Worm (Caenorhabditis elegans) whole organism, L3 larva: ENCODE measurements around the gene gln-6.

ENCODE experiments used
- R02D3.7 ChIP-seq: fragments of 150-350 bp; optimal IDR thresholded peaks from 2 replicates; lab custom pipeline; 2014; ENCODE audit warnings: missing biosample characterization, missing genetic modification characterization
- ZK546.5 ChIP-seq: sonication (generic microtip); optimal IDR thresholded peaks from 2 replicates; lab custom pipeline; 2017; ENCODE audit warnings: missing biosample characterization, missing genetic modification characterization
- aly-2 ChIP-seq: fragments of 150-350 bp; optimal IDR thresholded peaks from 2 replicates; lab custom pipeline; 2014; ENCODE audit warnings: missing biosample characterization, missing genetic modification characterization
- ama-1 ChIP-seq: fragments of 150-350 bp; optimal IDR thresholded peaks from 2 replicates; lab custom pipeline; 2018
- ceh-28 ChIP-seq: fragments of 150-350 bp; optimal IDR thresholded peaks from 2 replicates; lab custom pipeline; 2014; ENCODE audit warnings: missing biosample characterization, missing genetic modification reagents, missing genetic modification characterization
- ceh-82 ChIP-seq: fragments of 150-350 bp; optimal IDR thresholded peaks from 2 replicates; lab custom pipeline; 2014; ENCODE audit warnings: missing biosample characterization, missing genetic modification characterization
- egl-27 ChIP-seq: sonication (generic microtip); optimal IDR thresholded peaks from 4 replicates; lab custom pipeline; 2017; ENCODE audit warnings: missing biosample characterization, missing genetic modification reagents, missing genetic modification characterization
- egl-5 ChIP-seq: fragments of 150-350 bp; optimal IDR thresholded peaks from 2 replicates; lab custom pipeline; 2017; ENCODE audit warnings: missing biosample characterization, missing genetic modification reagents, missing genetic modification characterization, inconsistent platforms
- elt-1 ChIP-seq: fragments of 150-350 bp; optimal IDR thresholded peaks from 2 replicates; lab custom pipeline; 2014; ENCODE audit warnings: missing biosample characterization, missing genetic modification characterization
- elt-2 ChIP-seq: sonication (generic microtip); optimal IDR thresholded peaks from 2 replicates; lab custom pipeline; 2016; ENCODE audit warnings: missing genetic modification reagents, mild to moderate bottlenecking, missing genetic modification characterization, missing compliant biosample characterization
- elt-3 ChIP-seq, 3 experiments: fragments of 150-350 bp in 1 of 3; sonication (generic microtip) in 2 of 3; optimal IDR thresholded peaks; 2 replicates in 2 of 3; 4 replicates in 1 of 3; lab custom pipeline; 2014 to 2017; ENCODE audit warnings: missing biosample characterization in 3 of 3, missing genetic modification characterization in 3 of 3
- eor-1 ChIP-seq, 2 experiments: fragments of 150-350 bp; optimal IDR thresholded peaks; 2 replicates each; lab custom pipeline; 2014 to 2018; ENCODE audit warnings: missing biosample characterization in 2 of 2, missing genetic modification characterization in 2 of 2
- fkh-10 ChIP-seq: sonication (generic microtip); optimal IDR thresholded peaks from 2 replicates; lab custom pipeline; 2017; ENCODE audit warnings: missing biosample characterization, missing genetic modification reagents, missing genetic modification characterization
- fos-1 ChIP-seq: fragments of 150-350 bp; optimal IDR thresholded peaks from 2 replicates; lab custom pipeline; 2014; ENCODE audit warnings: missing biosample characterization, missing genetic modification characterization
- hmg-11 ChIP-seq: sonication (generic microtip); optimal IDR thresholded peaks from 2 replicates; lab custom pipeline; 2016; ENCODE audit warnings: missing genetic modification characterization, missing compliant biosample characterization
- jun-1 ChIP-seq: fragments of 150-350 bp; optimal IDR thresholded peaks from 2 replicates; lab custom pipeline; 2014; ENCODE audit warnings: missing biosample characterization, missing genetic modification reagents, missing genetic modification characterization
- lin-15B ChIP-seq: fragments of 150-350 bp; optimal IDR thresholded peaks from 2 replicates; lab custom pipeline; 2014; ENCODE audit warnings: missing biosample characterization, missing genetic modification characterization
- lsy-12 ChIP-seq: sonication (generic microtip); optimal IDR thresholded peaks from 2 replicates; lab custom pipeline; 2016; ENCODE audit warnings: mild to moderate bottlenecking, missing genetic modification characterization, missing compliant biosample characterization
- mdl-1 ChIP-seq: fragments of 150-350 bp; optimal IDR thresholded peaks from 2 replicates; lab custom pipeline; 2014; ENCODE audit warnings: missing biosample characterization, missing genetic modification characterization
- nfya-1 ChIP-seq: sonication (generic microtip); optimal IDR thresholded peaks from 2 replicates; lab custom pipeline; 2017; ENCODE audit warnings: missing genetic modification characterization, mild to moderate bottlenecking, missing compliant biosample characterization, antibody characterized with exemption, moderate library complexity; ENCODE audit not compliant: insufficient read depth
- nhr-11 ChIP-seq: fragments of 150-350 bp; optimal IDR thresholded peaks from 2 replicates; lab custom pipeline; 2014; ENCODE audit warnings: missing biosample characterization, missing genetic modification characterization
- nhr-237 ChIP-seq: fragments of 150-350 bp; optimal IDR thresholded peaks from 2 replicates; lab custom pipeline; 2014; ENCODE audit warnings: missing biosample characterization, missing genetic modification characterization
- nhr-25 ChIP-seq: sonication (generic microtip); optimal IDR thresholded peaks from 2 replicates; lab custom pipeline; 2017; ENCODE audit warnings: missing biosample characterization, missing genetic modification characterization
- nhr-28 ChIP-seq: fragments of 150-350 bp; optimal IDR thresholded peaks from 2 replicates; lab custom pipeline; 2014; ENCODE audit warnings: missing biosample characterization, missing genetic modification characterization
- nhr-43 ChIP-seq: sonication (generic microtip); optimal IDR thresholded peaks from 2 replicates; lab custom pipeline; 2016; ENCODE audit warnings: mild to moderate bottlenecking, missing genetic modification characterization, missing compliant biosample characterization; ENCODE audit not compliant: poor library complexity, severe bottlenecking
- nhr-67 ChIP-seq: fragments of 150-350 bp; optimal IDR thresholded peaks from 2 replicates; lab custom pipeline; 2014; ENCODE audit warnings: missing biosample characterization, missing genetic modification characterization
- nhr-76 ChIP-seq: fragments of 150-350 bp; sonication (generic microtip); optimal IDR thresholded peaks from 5 replicates; lab custom pipeline; 2014; ENCODE audit warnings: missing biosample characterization, missing genetic modification characterization
- nhr-77 ChIP-seq: fragments of 150-350 bp; optimal IDR thresholded peaks from 2 replicates; lab custom pipeline; 2014; ENCODE audit warnings: missing biosample characterization, missing genetic modification characterization
- pha-4 ChIP-seq: fragments of 150-350 bp; optimal IDR thresholded peaks from 2 replicates; lab custom pipeline; 2014; ENCODE audit warnings: missing biosample characterization, missing genetic modification reagents, missing genetic modification characterization
- pqm-1 ChIP-seq: fragments of 150-350 bp; optimal IDR thresholded peaks from 2 replicates; lab custom pipeline; 2017; ENCODE audit warnings: missing biosample characterization, missing genetic modification characterization, inconsistent platforms
- sea-2 ChIP-seq: fragments of 150-350 bp; sonication (generic microtip); optimal IDR thresholded peaks from 4 replicates; lab custom pipeline; 2014; ENCODE audit warnings: missing biosample characterization, missing genetic modification reagents, missing genetic modification characterization
- skn-1 ChIP-seq: fragments of 150-350 bp; optimal IDR thresholded peaks from 2 replicates; lab custom pipeline; 2014; ENCODE audit warnings: missing biosample characterization, missing genetic modification characterization
- zag-1 ChIP-seq: fragments of 150-350 bp; optimal IDR thresholded peaks from 2 replicates; lab custom pipeline; 2014; ENCODE audit warnings: missing biosample characterization, missing genetic modification characterization
- ztf-11 ChIP-seq: fragments of 150-350 bp; optimal IDR thresholded peaks from 2 replicates; lab custom pipeline; 2014; ENCODE audit warnings: missing biosample characterization, missing genetic modification characterization

The gln-6 gene

ce11 chrIV:9755713-9756112 is 15.0 kb upstream of the gln-6 start:
- TF ChIP-seq elt-3 (tag; optimal IDR thresholded peaks at IDR 0.05; lab: Kevin White, UChicago) = peak in 1 of 3 experiments; percentile 84
- TF ChIP-seq R02D3.7 (tag; lab: Kevin White, UChicago) = no peak

ce11 chrIV:9748342-9748741 is 7.6 kb upstream of the gln-6 start, which contains the start of gene C28D4.8:
TSS of gene C28D4.8 (minus strand) at chrIV:9748442.
- no peak for TF ChIP-seq pqm-1
- TF ChIP-seq nfya-1 (tag; lab: Kevin White, UChicago) = no peak
- no peak for TF ChIP-seq nhr-237 (tag; lab: Kevin White, UChicago)
- TF ChIP-seq nhr-77 (tag; lab: Kevin White, UChicago) = no peak
- TF ChIP-seq nhr-11 (tag; lab: Kevin White, UChicago) = no peak

ce11 chrIV:9746762-9747161 is 6.1 kb upstream of the gln-6 start, which contains the start of gene C28D4.5:
TSS of gene C28D4.5 (minus strand) at chrIV:9746862.
- no peak for TF ChIP-seq nhr-25 (tag; lab: Kevin White, UChicago)
- no peak for TF ChIP-seq pqm-1
- no peak for TF ChIP-seq nhr-43 (tag; lab: Kevin White, UChicago)
- no peak for TF ChIP-seq ama-1
- no peak for TF ChIP-seq ceh-28 (tag; lab: Kevin White, UChicago)
- TF ChIP-seq ZK546.5 (tag; lab: Kevin White, UChicago) = no peak
- no peak for TF ChIP-seq nhr-28 (tag; lab: Kevin White, UChicago)
- no peak for TF ChIP-seq nhr-77 (tag; lab: Kevin White, UChicago)
- no peak for TF ChIP-seq sea-2 (GFP tag; lab: Kevin White, UChicago)

DNA sequence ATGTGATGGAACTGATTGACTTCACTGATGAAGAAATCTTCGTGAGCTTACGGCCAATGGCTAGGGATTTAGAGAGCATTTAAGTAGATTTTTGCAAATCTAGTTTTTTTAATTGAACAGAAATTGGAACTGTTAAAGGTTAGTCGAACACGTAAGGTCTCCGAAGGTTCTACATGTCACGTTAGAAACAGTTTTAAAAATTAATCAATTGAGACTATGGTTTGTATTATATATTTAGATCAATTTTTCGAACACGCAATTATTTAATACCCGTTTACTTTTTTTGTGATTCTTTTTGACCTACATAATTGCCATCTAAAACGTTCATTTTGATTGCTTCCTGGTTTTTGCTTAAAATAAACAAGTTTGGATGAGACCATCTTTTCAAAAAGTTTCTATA is 4.2 kb upstream of the gln-6 start, which contains the start of gene C28D4.4:
Gene C28D4.4 (minus strand): TSS at position 101 of the 400 bp plus-strand sequence.
- no peak for TF ChIP-seq nhr-25 (tag; lab: Kevin White, UChicago)
- TF ChIP-seq egl-5 (tag; lab: Kevin White, UChicago) = no peak
- TF ChIP-seq lin-15B (tag; lab: Kevin White, UChicago) = no peak
- TF ChIP-seq, all 47 proteins: peak for 0

- TF ChIP-seq zag-1 (tag; lab: Kevin White, UChicago) (no peak), nhr-237 (tag; lab: Kevin White, UChicago) (no peak), ceh-82 (no peak), mdl-1 (no peak), aly-2 (no peak), pqm-1 (no peak)
Observed at ce11 chrIV:9742883-9743282, 2.2 kb upstream of the gln-6 start, which contains the start of gene C28D4.7. TSS of gene C28D4.7 (minus strand) at chrIV:9743147.

ce11 chrIV:9739001-9739400 is 1.7 kb downstream of the gln-6 start:
- no peak for TF ChIP-seq lin-15B (tag; lab: Kevin White, UChicago)
- no peak for TF ChIP-seq nhr-67
- no peak for TF ChIP-seq elt-3 (tag; optimal IDR thresholded peaks at IDR 0.05; lab: Kevin White, UChicago)
- TF ChIP-seq hmg-11 (tag; lab: Kevin White, UChicago) = no peak
- TF ChIP-seq zag-1 (tag; lab: Kevin White, UChicago) = no peak
- TF ChIP-seq aly-2 = no peak
- TF ChIP-seq ama-1 = no peak
- no peak for TF ChIP-seq nhr-28 (tag; lab: Kevin White, UChicago)
- no peak for TF ChIP-seq ztf-11 (tag; lab: Kevin White, UChicago)
- TF ChIP-seq R02D3.7 (tag; lab: Kevin White, UChicago) = no peak
- no peak for TF ChIP-seq eor-1 (tag; optimal IDR thresholded peaks at IDR 0.05; lab: Kevin White, UChicago)
- no peak for TF ChIP-seq mdl-1
- no peak for TF ChIP-seq egl-5 (tag; lab: Kevin White, UChicago)
- TF ChIP-seq skn-1 = no peak
- TF ChIP-seq pqm-1 = no peak
- no peak for TF ChIP-seq egl-27 (tag; lab: Kevin White, UChicago)
- TF ChIP-seq ZK546.5 (tag; lab: Kevin White, UChicago) = no peak
- no peak for TF ChIP-seq nhr-76 (tag; lab: Kevin White, UChicago)
- TF ChIP-seq, all 47 proteins: peak for 0

DNA sequence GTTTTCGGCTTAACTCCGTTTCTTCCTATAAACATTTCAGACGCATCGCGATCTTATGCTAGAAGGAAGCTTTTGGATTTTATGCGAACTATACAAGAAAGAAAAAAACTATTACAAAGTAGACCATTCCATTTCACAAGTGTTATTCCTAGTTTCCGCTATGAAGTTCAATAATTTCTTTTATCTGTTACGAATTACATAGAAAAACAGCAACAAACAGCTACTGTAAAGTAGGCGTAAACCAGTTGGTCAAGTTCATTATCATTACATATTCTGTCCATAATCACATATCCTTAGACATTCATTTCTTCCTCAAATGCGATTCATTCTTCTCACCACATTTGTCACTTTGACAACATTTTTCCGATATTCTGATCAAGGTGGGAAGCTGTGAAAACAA is 2.5 kb downstream of the gln-6 start, which contains the start of gene C28D4.10:
Gene C28D4.10 (plus strand): TSS at position 301 of the 400 bp plus-strand sequence.
- TF ChIP-seq nhr-77 (tag; lab: Kevin White, UChicago) (no peak), jun-1 (no peak), nfya-1 (tag; lab: Kevin White, UChicago) (no peak), lin-15B (tag; lab: Kevin White, UChicago) (no peak), R02D3.7 (tag; lab: Kevin White, UChicago) (no peak), hmg-11 (tag; lab: Kevin White, UChicago) (no peak), lsy-12 (tag; lab: Kevin White, UChicago) (no peak), elt-2 (no peak), pha-4 (tag; lab: Kevin White, UChicago) (no peak), ZK546.5 (tag; lab: Kevin White, UChicago) (no peak), nhr-43 (tag; lab: Kevin White, UChicago) (no peak), egl-27 (tag; lab: Kevin White, UChicago) (no peak), fkh-10 (GFP tag; lab: Kevin White, UChicago) (no peak), fos-1 (tag; lab: Kevin White, UChicago) (no peak), elt-1 (tag; lab: Kevin White, UChicago) (no peak), nhr-28 (tag; lab: Kevin White, UChicago) (no peak), skn-1 (no peak)
